Fruit fly (Drosophila melanogaster) S2 (cell line): ENCODE data around the gene CG12104.

Experiments used
- CG8478 ChIP-seq: fragments of >200 bp; optimal IDR thresholded peaks from 2 replicates; lab custom pipeline; 2018
- CTCF ChIP-seq, 2 experiments: fragments of >200 bp; optimal IDR thresholded peaks; 2 replicates each; lab custom pipeline; 2018

The CG12104 gene

DNA sequence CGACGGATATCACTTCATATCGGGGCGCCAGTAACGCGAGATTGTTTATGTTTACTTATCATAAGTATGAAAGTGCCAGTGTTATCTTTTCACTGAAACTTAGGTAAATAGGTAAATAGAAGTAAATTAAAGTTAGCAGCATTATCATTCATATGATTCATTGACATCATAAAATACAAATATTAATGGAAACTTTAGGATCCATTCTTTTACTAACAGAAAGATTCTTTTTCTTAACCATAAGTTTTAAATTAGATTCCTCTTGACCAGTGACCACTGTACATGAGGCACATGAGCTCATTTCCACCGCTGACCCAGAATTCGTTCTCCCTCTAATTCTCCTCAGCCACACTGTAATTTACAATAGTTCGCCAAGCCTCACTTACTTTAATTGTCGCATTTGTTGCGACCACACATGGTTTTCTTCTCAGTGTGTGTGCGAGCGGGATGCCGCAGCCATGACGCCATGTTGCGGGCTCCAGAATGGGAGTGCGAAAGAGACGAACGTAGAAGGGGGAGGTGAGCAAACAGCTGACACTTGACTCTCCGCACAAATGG, 24.0 kb downstream of the CG12104 start:
- no peak for TF ChIP-seq CG8478 (lab: Kevin White, UChicago)
- TF ChIP-seq CTCF (optimal IDR thresholded peaks at IDR 0.05; lab: Kevin White, UChicago): peak in 1 of 2 experiments; percentile 48

DNA sequence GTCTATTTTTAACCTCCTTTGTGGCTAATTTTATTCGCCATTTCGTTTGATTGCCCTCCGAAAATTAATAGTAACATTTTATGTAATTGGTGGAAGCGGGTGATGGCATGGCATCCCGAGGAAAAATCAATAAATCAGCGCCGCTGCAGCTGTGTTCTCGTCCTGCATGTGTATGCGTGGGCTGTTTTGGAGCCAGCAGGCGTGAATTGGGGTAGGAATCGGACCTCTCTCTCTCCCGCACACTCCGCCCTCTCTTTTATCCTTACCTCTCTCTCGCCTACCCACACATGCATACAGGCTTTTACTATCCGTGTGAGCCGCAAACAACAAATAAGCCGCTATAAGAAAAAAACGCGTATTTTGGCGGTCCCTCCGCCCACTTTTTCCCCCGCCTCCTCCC, 25.1 kb downstream of the CG12104 start:
- TF ChIP-seq CTCF (optimal IDR thresholded peaks at IDR 0.05; lab: Kevin White, UChicago) (no peak), CG8478 (lab: Kevin White, UChicago) (no peak)

DNA sequence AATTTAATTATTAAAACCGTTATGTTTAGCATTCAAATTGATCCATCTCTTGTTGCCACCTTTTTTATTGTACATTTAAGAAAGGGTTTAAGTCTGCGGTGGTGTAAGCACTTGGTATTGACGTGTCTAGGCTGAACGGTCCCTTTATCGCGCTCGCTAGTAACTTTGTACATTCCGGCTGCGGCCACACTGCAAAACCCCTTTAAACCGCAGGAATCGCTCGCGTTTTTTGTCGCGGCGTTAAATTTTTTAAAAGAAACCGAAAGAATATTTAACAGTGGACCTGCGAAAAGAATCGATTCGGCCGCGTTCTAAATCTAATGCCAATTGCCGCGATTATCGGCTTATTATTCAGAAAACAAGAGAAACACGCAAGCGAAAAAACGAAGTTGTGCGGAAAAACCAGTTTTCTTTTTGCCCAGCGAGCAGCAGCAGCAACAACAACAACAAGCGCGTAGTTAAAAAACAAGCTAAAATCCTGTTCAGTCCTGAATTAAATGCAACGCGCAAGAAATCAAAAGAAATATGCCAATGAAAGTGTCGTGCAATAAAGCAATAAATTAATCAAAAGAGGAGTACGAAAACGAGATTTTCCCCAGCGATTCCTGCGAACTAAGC, 25.9 kb downstream of the CG12104 start, which contains the start of gene CG13917:
CG13917 (plus strand) TSS at position 211 of the 618 bp plus-strand sequence.
- no peak for TF ChIP-seq CG8478 (lab: Kevin White, UChicago)
- peak in 1 of 2 experiments; percentile 54 for TF ChIP-seq CTCF (optimal IDR thresholded peaks at IDR 0.05; lab: Kevin White, UChicago)

DNA sequence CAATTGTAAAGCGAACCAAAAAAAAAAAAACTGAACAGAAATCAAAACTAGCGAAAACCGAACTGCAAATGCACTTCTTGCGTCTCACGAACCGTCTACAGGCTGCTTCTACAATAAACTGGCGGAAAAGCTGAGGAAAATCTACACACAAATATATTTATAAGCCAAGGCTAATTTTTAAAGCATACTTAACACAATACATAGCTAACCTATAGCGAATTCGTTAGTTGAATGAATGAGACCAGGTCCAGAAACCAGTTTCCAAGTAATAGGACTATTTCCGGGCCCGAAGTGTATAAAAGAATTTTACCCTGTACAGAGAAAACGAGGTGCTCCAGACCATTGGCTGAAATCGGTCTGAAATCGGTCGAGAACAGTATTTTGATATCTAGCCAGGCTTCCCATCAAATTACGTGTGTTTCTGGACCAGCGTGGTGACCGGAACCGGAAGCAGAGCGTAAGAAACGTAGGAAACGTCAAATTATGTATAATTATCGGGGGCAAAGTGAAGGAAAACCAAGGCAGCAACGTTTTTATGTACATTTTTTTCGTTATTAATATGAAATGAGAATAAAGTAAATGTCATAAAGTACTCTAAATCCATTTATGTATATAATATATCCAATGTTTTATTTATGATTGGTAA, 26.6 kb downstream of the CG12104 start:
- no peak for TF ChIP-seq CG8478 (lab: Kevin White, UChicago)
- no peak for TF ChIP-seq CTCF (optimal IDR thresholded peaks at IDR 0.05; lab: Kevin White, UChicago)

DNA sequence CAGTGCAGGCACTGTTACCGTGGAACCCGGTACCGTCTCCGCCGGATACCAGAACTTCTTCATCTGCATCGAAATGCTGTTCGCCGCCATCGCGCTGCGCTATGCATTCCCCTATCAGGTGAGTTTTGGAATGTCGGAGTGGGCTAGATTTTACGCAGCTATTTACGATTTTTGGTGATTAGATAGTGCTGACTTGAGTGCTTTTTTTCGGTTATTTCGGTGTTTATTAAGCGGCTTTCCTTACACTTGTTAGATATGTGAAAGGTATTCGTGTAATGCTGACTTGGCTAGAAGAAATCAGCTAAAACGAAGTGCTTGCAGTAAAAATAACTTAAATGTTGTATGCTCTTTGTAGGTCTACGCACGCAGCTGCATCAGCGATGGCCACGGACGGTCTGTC, 29.3 kb downstream of the CG12104 start:
- no peak for TF ChIP-seq CTCF (optimal IDR thresholded peaks at IDR 0.05; lab: Kevin White, UChicago)
- TF ChIP-seq CG8478 (lab: Kevin White, UChicago): no peak

DNA sequence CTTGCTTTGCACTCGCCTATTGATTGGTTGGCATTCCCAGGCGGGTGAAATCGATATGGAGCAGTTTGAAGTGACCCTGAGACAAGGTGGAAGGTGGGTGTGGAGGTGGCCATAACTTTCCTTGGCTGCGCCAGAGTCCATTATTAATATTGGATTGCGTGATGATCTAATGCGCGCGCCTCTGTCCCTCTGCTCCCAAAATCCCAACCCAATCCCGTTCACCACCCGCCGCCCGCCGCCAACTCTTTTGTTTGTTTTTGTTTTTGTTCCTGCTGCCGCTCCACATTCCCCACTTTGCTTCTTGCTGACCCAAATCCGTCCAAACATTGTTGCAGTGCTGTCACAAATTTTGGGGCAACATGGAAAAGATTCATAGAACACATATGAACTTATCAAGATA, 31.4 kb downstream of the CG12104 start:
- TF ChIP-seq CTCF (optimal IDR thresholded peaks at IDR 0.05; lab: Kevin White, UChicago): no peak
- TF ChIP-seq CG8478 (lab: Kevin White, UChicago): no peak

DNA sequence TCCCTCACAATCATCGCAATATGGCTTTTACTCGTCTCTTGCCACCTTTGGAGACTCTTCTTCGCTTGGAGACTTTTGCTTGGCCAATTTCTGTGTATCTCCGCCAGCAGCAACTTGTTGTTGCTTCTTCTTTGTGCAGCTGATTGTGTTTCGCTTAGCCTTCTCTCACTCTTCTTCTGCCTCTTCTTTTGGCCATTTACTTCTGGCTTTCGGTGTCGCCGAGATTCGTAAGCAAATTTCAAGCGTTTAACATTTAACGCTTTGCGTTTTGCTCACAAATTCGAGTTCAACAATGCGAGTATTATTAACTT, 32.6 kb downstream of the CG12104 start:
- TF ChIP-seq CG8478 (lab: Kevin White, UChicago) (no peak), CTCF (optimal IDR thresholded peaks at IDR 0.05; lab: Kevin White, UChicago) (no peak)

DNA sequence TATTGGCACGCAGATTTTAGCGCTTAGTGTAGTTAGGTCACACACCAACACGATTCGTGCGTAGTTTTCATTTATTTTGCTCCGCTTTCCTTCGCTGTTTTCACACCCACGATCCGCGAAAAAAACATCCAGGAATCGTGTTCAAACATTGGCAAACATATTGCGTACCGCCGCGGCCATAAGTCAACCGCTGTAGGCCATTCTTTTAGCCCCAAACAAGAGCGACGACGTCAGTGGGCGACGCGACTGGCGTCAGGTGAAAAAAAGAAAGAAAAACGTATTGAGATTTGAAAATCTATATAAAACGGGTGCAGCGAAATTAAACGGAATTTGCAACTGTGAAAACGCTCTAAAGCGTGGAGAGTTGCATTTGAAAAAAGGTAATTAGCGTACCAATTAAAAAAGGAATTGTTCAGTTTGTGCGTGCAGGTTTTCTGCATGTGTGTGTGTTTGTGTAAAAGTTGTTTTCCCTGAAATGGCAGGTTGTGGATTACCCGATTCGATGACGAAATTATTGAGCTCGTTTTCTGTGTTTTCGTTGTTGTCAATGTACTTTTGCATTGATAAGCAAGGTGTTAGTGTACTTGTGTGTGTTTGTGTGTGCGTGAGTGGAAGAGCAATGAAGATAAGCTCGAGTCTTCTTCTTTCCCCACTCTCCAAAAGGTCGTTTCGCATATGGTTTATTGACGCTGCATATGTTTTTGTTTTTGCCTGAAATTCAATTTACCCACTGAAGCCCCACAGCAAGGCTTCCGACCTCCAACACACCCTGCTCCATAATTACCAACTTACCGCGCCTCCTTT, 33.1 kb downstream of the CG12104 start, which contains the start of gene Tmep:
Tmep (plus strand) TSS at position 20 of the 804 bp plus-strand sequence.
- TF ChIP-seq CG8478 (lab: Kevin White, UChicago) (no peak), CTCF (optimal IDR thresholded peaks at IDR 0.05; lab: Kevin White, UChicago) (no peak)

DNA sequence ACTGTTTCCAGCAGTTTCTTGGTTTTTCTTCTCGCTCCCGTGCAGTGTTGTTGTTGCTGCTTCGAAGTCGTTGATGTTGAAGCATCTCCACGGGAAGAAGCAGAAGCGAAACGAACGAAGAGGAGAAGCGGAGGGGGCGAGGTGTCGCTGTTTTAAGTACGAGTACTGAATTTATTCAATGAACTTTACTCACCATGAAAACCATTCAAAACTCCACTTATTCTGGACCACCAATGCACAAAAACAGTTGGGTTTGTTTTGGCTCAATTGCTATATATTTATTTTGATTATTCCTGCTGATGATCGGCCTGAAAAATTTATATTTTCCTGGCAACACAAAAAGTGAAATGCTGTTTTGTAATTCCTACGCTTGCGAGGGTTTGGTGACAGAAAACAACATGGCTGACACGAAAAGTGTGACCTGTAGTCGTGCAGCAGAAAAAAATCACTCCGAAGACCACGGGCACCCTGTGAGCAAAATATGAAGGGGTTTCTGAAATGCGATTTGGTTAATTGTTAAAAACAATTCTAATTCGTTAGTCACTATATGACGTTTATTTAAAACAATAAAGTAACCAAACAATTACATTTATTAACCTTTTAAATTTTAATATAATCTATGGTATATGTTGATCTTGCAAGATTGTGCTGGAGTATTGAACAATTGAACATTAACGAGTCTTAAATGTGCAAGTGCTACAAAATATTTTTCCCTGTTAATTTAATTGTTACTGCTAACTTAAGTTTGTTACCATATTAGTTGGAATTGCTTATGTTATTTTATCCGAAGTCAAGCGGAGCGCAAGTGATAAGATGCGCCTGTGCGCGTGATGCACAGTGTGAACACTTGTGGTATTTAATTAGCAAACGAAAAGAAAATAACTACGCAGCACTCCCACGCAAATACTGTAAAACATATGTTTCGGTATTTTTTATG, 34.0 kb downstream of the CG12104 start, which contains the start of gene CG7879:
CG7879 (minus strand) TSS at position 384 of the 937 bp plus-strand sequence.
- TF ChIP-seq CTCF (optimal IDR thresholded peaks at IDR 0.05; lab: Kevin White, UChicago): no peak
- no peak for TF ChIP-seq CG8478 (lab: Kevin White, UChicago)

DNA sequence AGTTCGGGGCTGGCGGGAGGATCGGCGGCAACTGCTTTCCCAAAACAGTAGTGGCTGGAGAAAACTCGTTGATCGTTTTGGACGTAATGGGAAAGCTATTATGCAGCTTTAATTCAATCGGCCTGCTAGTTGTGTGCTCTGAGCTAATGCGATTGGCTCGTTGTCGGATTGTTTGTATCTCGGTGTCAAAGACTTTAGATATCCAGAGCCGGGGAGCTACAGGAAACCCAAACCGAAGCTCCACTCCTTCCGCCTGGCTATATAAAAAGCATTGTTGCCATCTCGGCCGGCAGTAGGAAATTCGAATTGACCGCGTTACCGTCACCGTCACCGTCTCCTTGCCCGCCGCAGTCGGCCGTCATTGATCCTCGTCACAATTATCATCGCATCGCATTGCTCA, 37.4 kb downstream of the CG12104 start, which contains the start of gene CG12003:
CG12003 (plus strand) TSS at position 301 of the 400 bp plus-strand sequence.
- no peak for TF ChIP-seq CTCF (optimal IDR thresholded peaks at IDR 0.05; lab: Kevin White, UChicago)
- TF ChIP-seq CG8478 (lab: Kevin White, UChicago): no peak

DNA sequence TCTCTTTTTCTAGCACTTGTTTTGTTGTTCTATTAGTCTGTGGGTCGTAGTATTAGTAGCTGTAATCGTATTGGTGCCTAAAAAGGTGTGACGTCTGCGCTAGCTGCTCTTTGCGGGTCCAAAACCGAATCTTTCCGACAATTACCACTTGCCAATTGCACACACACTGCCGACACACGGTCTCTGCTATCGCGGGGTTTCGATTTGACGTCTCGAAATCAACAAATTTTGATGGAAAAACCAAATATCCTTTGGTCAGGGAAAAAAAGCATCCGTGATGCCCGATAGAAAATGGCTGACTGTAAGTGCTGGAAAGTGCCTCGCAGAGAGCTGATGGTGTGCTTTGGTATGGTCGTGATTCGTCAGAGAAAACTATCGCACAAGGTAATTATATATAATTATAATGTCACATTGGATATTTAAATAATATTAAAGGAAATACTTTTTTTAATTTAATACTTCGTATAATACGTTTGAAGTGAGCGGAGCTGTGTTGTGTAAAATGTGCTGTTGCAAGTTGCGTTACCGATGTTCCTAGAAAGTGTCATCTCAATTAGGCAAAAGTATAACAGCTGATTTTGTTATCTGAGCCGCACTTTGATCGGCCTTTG, 44.2 kb downstream of the CG12104 start, which contains the start of the genes Pex10 and CG12099:
Pex10 (plus strand) TSS at position 51 of the 611 bp plus-strand sequence.
CG12099 (minus strand) TSS at position 307 of the 611 bp plus-strand sequence.
- TF ChIP-seq CG8478 (lab: Kevin White, UChicago): no peak
- no peak for TF ChIP-seq CTCF (optimal IDR thresholded peaks at IDR 0.05; lab: Kevin White, UChicago)

DNA sequence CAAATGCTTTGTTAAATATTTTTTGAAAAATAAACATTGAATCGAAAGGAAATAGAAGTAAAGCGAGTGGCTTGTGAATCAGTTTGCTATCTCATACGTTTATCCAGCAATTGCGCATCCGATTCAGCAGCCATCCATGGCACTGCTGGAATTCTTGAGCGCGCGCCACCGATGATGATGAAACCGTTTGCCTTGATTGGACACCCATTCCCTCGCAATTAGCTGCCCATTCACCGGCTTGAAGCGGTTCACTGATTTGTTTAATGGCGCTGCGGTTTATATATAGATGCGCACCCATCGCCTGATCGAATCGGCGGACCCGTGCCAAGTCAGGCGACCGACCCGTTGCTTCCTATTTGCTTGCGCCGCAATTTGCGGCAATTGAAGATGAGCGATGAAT, 49.3 kb downstream of the CG12104 start, which contains the start of gene Pcyt2:
Pcyt2 (plus strand) TSS at position 301 of the 400 bp plus-strand sequence.
- TF ChIP-seq CTCF (optimal IDR thresholded peaks at IDR 0.05; lab: Kevin White, UChicago): no peak
- TF ChIP-seq CG8478 (lab: Kevin White, UChicago): no peak

DNA sequence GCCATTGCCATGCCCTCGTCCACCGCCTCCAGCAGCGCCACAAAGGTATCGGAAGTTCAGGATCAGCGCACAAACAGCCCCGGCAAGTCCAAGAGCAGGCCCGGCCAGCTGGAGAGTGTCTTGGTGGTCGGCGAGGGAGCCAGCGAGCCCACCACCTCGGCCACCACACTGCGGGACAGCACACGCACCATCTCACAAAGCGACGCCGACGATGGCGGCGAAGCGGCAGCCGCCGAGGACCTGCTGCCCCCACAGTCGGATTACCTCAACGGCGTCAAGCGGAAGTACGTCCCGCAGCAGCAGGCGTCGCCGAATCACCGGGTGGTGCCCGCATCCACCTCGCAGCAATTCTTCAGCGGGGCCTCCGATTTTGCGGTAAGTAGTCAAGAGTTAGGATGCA, 51.6 kb downstream of the CG12104 start:
- no peak for TF ChIP-seq CG8478 (lab: Kevin White, UChicago)
